Worm (Caenorhabditis elegans): ENCODE measurements around the gene attf-4.
A peak's percentile ranks its signal among the peaks of the same experiment; 100 is the strongest.

Gene attf-4

DNA sequence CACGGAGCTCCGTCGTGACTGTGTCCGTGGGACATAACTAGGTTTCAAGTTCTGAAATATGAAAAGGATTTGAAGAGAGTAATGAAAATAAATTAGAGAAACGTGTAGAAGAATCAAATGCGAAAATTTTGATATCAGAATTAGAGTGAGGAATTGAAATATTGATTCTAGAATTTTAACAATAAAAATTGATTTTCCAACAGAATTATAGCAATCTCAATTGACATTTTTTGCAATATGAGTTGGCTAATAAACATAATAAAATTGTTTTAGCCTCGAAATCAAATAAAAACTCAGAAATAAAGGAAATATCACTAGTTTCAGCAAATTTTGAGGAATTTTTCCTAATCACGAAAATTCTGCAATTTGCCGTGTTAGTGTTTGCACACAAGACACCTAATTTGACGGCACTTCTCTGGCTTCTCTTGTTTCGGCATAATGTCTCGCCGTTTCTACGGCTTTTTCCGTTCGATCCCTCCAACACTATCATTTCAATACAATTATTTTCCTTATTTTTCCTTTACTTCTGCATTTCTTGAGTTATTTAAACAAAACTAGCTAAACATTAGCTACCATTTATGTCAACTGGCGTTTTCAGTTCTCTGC is 36.0 kb downstream of the attf-4 start, which contains the start of gene nmt-1:
Gene nmt-1 (minus strand): TSS at position 51 of the 606 bp plus-strand sequence.
- TF ChIP-seq nhr-48 (tag; optimal IDR thresholded peaks at IDR 0.05) (no peak), nhr-111 (GFP tag; optimal IDR thresholded peaks at IDR 0.05) (no peak), R02D3.7 (tag; optimal IDR thresholded peaks at IDR 0.05) (no peak), Y48G9A.11 (GFP tag; IDR thresholded peaks at IDR 0.05) (no peak), ZK546.5 (tag; optimal IDR thresholded peaks at IDR 0.05) (no peak), lsy-2 (tag; optimal IDR thresholded peaks at IDR 0.05) (no peak), dpl-1 (GFP tag; optimal IDR thresholded peaks at IDR 0.05) (peak; percentile 52), gei-8 (GFP tag; optimal IDR thresholded peaks at IDR 0.05) (no peak), ZK337.2 (GFP tag; IDR thresholded peaks at IDR 0.05) (no peak), hmg-1.1 (GFP tag; IDR thresholded peaks at IDR 0.05) (peak; percentile 55), aly-2 (tag; optimal IDR thresholded peaks at IDR 0.05) (no peak), mes-2 (tag; optimal IDR thresholded peaks at IDR 0.05; ENCODE audit: poor library complexity, severe bottlenecking) (peak; percentile 51), nhr-42 (GFP tag; IDR thresholded peaks at IDR 0.05) (no peak), aha-1 (tag) (peak; percentile 86), T26A8.4 (GFP tag; IDR thresholded peaks at IDR 0.05) (0 out of 2 replicates have a peak, but pooled peaks have one; percentile 20), tra-1 (GFP tag; IDR thresholded peaks at IDR 0.05) (no peak)

- peak; percentile 24 for TF ChIP-seq nhr-48 (tag; optimal IDR thresholded peaks at IDR 0.05)
- TF ChIP-seq tra-1 (GFP tag; IDR thresholded peaks at IDR 0.05): peak; percentile 30; the same call in 1 of the 2 replicates
- no peak for TF ChIP-seq mxl-2 (GFP tag; conservative IDR thresholded peaks at IDR 0.05)
- TF ChIP-seq tag-97 (GFP tag; IDR thresholded peaks at IDR 0.05): no peak
- TF ChIP-seq jun-1 (tag; optimal IDR thresholded peaks at IDR 0.05): no peak
- TF ChIP-seq saeg-2 (GFP tag; IDR thresholded peaks at IDR 0.05): no peak
- TF ChIP-seq arid-1 (GFP tag; conservative IDR thresholded peaks at IDR 0.05): no peak
- no peak for TF ChIP-seq nhr-77 (tag; optimal IDR thresholded peaks at IDR 0.05)
- no peak for TF ChIP-seq cey-2 (tag; optimal IDR thresholded peaks at IDR 0.05; ENCODE audit: borderline replicate concordance, insufficient read depth)
- peak; percentile 40 for TF ChIP-seq nhr-28 (tag; optimal IDR thresholded peaks at IDR 0.05)
- peak; percentile 7 for TF ChIP-seq T20F7.1 (GFP tag; optimal IDR thresholded peaks at IDR 0.05)
- no peak for TF ChIP-seq Y105C5A.15 (GFP tag; IDR thresholded peaks at IDR 0.05)
- TF ChIP-seq ceh-20 (GFP tag; IDR thresholded peaks at IDR 0.05): no peak
- TF ChIP-seq nhr-6 (tag; optimal IDR thresholded peaks at IDR 0.05): no peak
- no peak for TF ChIP-seq nhr-25 (tag; optimal IDR thresholded peaks at IDR 0.05; ENCODE audit: borderline replicate concordance, insufficient read depth)
- TF ChIP-seq php-3 (GFP tag; IDR thresholded peaks at IDR 0.05): peak; percentile 96
- TF ChIP-seq dve-1 (tag; optimal IDR thresholded peaks at IDR 0.05; ENCODE audit: insufficient read depth): peak; percentile 52
- TF ChIP-seq zip-11 (GFP tag; IDR thresholded peaks at IDR 0.05): no peak
- TF ChIP-seq dmd-6 (GFP tag; IDR thresholded peaks at IDR 0.05): peak; percentile 56
- no peak for TF ChIP-seq F37D6.2 (tag; optimal IDR thresholded peaks at IDR 0.05)
- TF ChIP-seq ceh-28 (tag; optimal IDR thresholded peaks at IDR 0.05): no peak
- no peak for TF ChIP-seq unc-130 (GFP tag; optimal IDR thresholded peaks at IDR 0.05)
- no peak for TF ChIP-seq daf-16 (GFP tag; optimal IDR thresholded peaks at IDR 0.05)
- peak; percentile 53 for TF ChIP-seq daf-16 (tag; optimal IDR thresholded peaks at IDR 0.05)
- TF ChIP-seq fkh-10 (GFP tag; optimal IDR thresholded peaks at IDR 0.05): no peak
- no peak for TF ChIP-seq lin-38 (GFP tag; IDR thresholded peaks at IDR 0.05)
- TF ChIP-seq pqm-1 (tag; optimal IDR thresholded peaks at IDR 0.05): peak; percentile 96
- no peak for TF ChIP-seq nhr-237 (tag; optimal IDR thresholded peaks at IDR 0.05)
- TF ChIP-seq hlh-11 (tag; optimal IDR thresholded peaks at IDR 0.05): peak; percentile 10
- TF ChIP-seq madf-9 (GFP tag; conservative IDR thresholded peaks at IDR 0.05): no peak
- TF ChIP-seq ceh-32 (tag; optimal IDR thresholded peaks at IDR 0.05; ENCODE audit: poor library complexity): no peak
- peak; percentile 55 for TF ChIP-seq mep-1 (tag; optimal IDR thresholded peaks at IDR 0.05)
- TF ChIP-seq daf-19 (GFP tag; conservative IDR thresholded peaks at IDR 0.05): no peak
- peak in 1 of 2 experiments; percentile 20 for TF ChIP-seq lsy-2 (tag; optimal IDR thresholded peaks at IDR 0.05)
- TF ChIP-seq ZK337.2 (GFP tag; IDR thresholded peaks at IDR 0.05): no peak
- TF ChIP-seq ama-1 (optimal IDR thresholded peaks at IDR 0.05): no peak
- no peak for TF ChIP-seq mdt-29 (GFP tag; IDR thresholded peaks at IDR 0.05)
- no peak for TF ChIP-seq hmg-1.1 (GFP tag; IDR thresholded peaks at IDR 0.05)
- TF ChIP-seq nhr-42 (GFP tag; IDR thresholded peaks at IDR 0.05): no peak
Observed at ce11 chrIII:6116981-6117380, 36.6 kb downstream of the attf-4 start.

Measured in whole organism, L4 larva.